Worm (Caenorhabditis elegans) whole organism, L2 larva: ENCODE data around the gene C17C3.6.
A peak's percentile ranks its signal among the peaks of the same experiment; 100 is the strongest.

ENCODE experiments used
- C34F6.9 ChIP-seq: fragments of 150-350 bp; optimal IDR thresholded peaks from 2 replicates; lab custom pipeline; 2014; ENCODE audit warnings: missing biosample characterization, missing genetic modification characterization
- R02D3.7 ChIP-seq: fragments of 150-350 bp; optimal IDR thresholded peaks from 2 replicates; lab custom pipeline; 2014; ENCODE audit warnings: missing biosample characterization, missing genetic modification characterization
- Y55F3AM.14 ChIP-seq: fragments of 200-800 bp; sonication (Bioruptor generic); optimal IDR thresholded peaks from 2 replicates; lab custom pipeline; 2018; ENCODE audit warnings: mild to moderate bottlenecking, missing genetic modification characterization, missing compliant biosample characterization
- alr-1 ChIP-seq: fragments of 150-350 bp; optimal IDR thresholded peaks from 2 replicates; lab custom pipeline; 2014; ENCODE audit warnings: missing biosample characterization, missing genetic modification characterization
- aly-2 ChIP-seq: fragments of 150-350 bp; optimal IDR thresholded peaks from 2 replicates; lab custom pipeline; 2014; ENCODE audit warnings: missing biosample characterization, missing genetic modification characterization
- ama-1 ChIP-seq: fragments of 150-350 bp; optimal IDR thresholded peaks from 2 replicates; lab custom pipeline; 2018; ENCODE audit warnings: inconsistent platforms
- blmp-1 ChIP-seq: sonication (generic microtip); optimal IDR thresholded peaks from 2 replicates; lab custom pipeline; 2017; ENCODE audit warnings: missing genetic modification characterization, mild to moderate bottlenecking, missing compliant biosample characterization, antibody characterized with exemption, moderate library complexity; ENCODE audit not compliant: insufficient read depth
- ceh-16 ChIP-seq: fragments of 150-350 bp; optimal IDR thresholded peaks from 2 replicates; lab custom pipeline; 2014; ENCODE audit warnings: missing biosample characterization, missing genetic modification characterization
- ceh-82 ChIP-seq: fragments of 150-350 bp; optimal IDR thresholded peaks from 2 replicates; lab custom pipeline; 2014; ENCODE audit warnings: missing biosample characterization, missing genetic modification characterization
- crh-2 ChIP-seq: sonication (generic microtip); optimal IDR thresholded peaks from 2 replicates; lab custom pipeline; 2017; ENCODE audit warnings: missing biosample characterization, missing genetic modification characterization
- dmd-4 ChIP-seq: sonication (generic microtip); optimal IDR thresholded peaks from 2 replicates; lab custom pipeline; 2017; ENCODE audit warnings: missing biosample characterization, missing genetic modification characterization
- elt-1 ChIP-seq: fragments of 150-350 bp; optimal IDR thresholded peaks from 2 replicates; lab custom pipeline; 2014; ENCODE audit warnings: missing biosample characterization, missing genetic modification characterization
- fos-1 ChIP-seq: fragments of 150-350 bp; optimal IDR thresholded peaks from 2 replicates; lab custom pipeline; 2014; ENCODE audit warnings: missing biosample characterization, missing genetic modification characterization
- gmeb-1 ChIP-seq: fragments of 150-350 bp; optimal IDR thresholded peaks from 2 replicates; lab custom pipeline; 2014; ENCODE audit warnings: missing biosample characterization, missing genetic modification characterization
- lin-11 ChIP-seq: fragments of 150-350 bp; sonication (generic microtip); optimal IDR thresholded peaks from 2 replicates; lab custom pipeline; 2014; ENCODE audit warnings: missing biosample characterization, missing genetic modification characterization, inconsistent platforms, mixed read lengths
- lin-13 ChIP-seq: fragments of 150-350 bp; optimal IDR thresholded peaks from 2 replicates; lab custom pipeline; 2014; ENCODE audit warnings: missing biosample characterization, missing genetic modification reagents, missing genetic modification characterization
- lsy-2 ChIP-seq, 2 experiments: fragments of 150-350 bp in 1 of 2; sonication (generic microtip) in 1 of 2; optimal IDR thresholded peaks; 2 replicates each; lab custom pipeline; 2014 to 2017; ENCODE audit warnings: missing biosample characterization in 2 of 2, missing genetic modification characterization in 2 of 2
- mab-5 ChIP-seq: fragments of 150-350 bp; optimal IDR thresholded peaks from 2 replicates; lab custom pipeline; 2014; ENCODE audit warnings: missing biosample characterization, missing genetic modification characterization
- mbf-1 ChIP-seq: sonication (generic microtip); optimal IDR thresholded peaks from 2 replicates; lab custom pipeline; 2017; ENCODE audit warnings: missing biosample characterization, missing genetic modification characterization
- mdl-1 ChIP-seq, 2 experiments: fragments of 150-350 bp in 1 of 2; sonication (generic microtip) in 1 of 2; optimal IDR thresholded peaks; 2 replicates each; lab custom pipeline; 2017; ENCODE audit warnings: missing biosample characterization in 2 of 2, missing genetic modification characterization in 2 of 2
- nhr-10 ChIP-seq: sonication (generic microtip); optimal IDR thresholded peaks from 2 replicates; lab custom pipeline; 2017; ENCODE audit warnings: missing biosample characterization, missing genetic modification characterization
- nhr-11 ChIP-seq: fragments of 150-350 bp; optimal IDR thresholded peaks from 2 replicates; lab custom pipeline; 2014; ENCODE audit warnings: missing biosample characterization, missing genetic modification characterization
- nhr-12 ChIP-seq: fragments of 150-350 bp; optimal IDR thresholded peaks from 2 replicates; lab custom pipeline; 2014; ENCODE audit warnings: missing biosample characterization, missing genetic modification characterization
- nhr-129 ChIP-seq: fragments of 150-350 bp; optimal IDR thresholded peaks from 2 replicates; lab custom pipeline; 2014; ENCODE audit warnings: missing biosample characterization, missing genetic modification characterization
- nhr-21 ChIP-seq: fragments of 150-350 bp; optimal IDR thresholded peaks from 2 replicates; lab custom pipeline; 2014; ENCODE audit warnings: missing biosample characterization, missing genetic modification characterization
- nhr-25 ChIP-seq: fragments of 150-350 bp; sonication (generic microtip); optimal IDR thresholded peaks from 3 replicates; lab custom pipeline; 2014; ENCODE audit warnings: missing biosample characterization, missing genetic modification characterization
- nhr-6 ChIP-seq: fragments of 150-350 bp; optimal IDR thresholded peaks from 2 replicates; lab custom pipeline; 2014; ENCODE audit warnings: missing biosample characterization, missing genetic modification characterization
- nhr-77 ChIP-seq: fragments of 150-350 bp; optimal IDR thresholded peaks from 2 replicates; lab custom pipeline; 2014; ENCODE audit warnings: missing biosample characterization, missing genetic modification characterization
- peb-1 ChIP-seq: fragments of 150-350 bp; optimal IDR thresholded peaks from 2 replicates; lab custom pipeline; 2014; ENCODE audit warnings: missing biosample characterization, missing genetic modification characterization
- sem-4 ChIP-seq: fragments of 150-350 bp; optimal IDR thresholded peaks from 2 replicates; lab custom pipeline; 2014; ENCODE audit warnings: missing biosample characterization, missing genetic modification reagents, missing genetic modification characterization
- sma-3 ChIP-seq: sonication (generic microtip); optimal IDR thresholded peaks from 2 replicates; lab custom pipeline; 2016; ENCODE audit warnings: missing genetic modification reagents, missing genetic modification characterization, missing compliant biosample characterization
- sma-9 ChIP-seq, 2 experiments: fragments of 150-350 bp in 1 of 2; sonication (generic microtip) in 1 of 2; optimal IDR thresholded peaks; 2 replicates each; lab custom pipeline; 2014 to 2016; ENCODE audit warnings: missing genetic modification characterization in 2 of 2, mild to moderate bottlenecking in 1 of 2, missing biosample characterization in 1 of 2, missing compliant biosample characterization in 1 of 2, missing genetic modification reagents in 1 of 2, moderate library complexity in 1 of 2
- snpc-4 ChIP-seq: fragments of 150-350 bp; optimal IDR thresholded peaks from 2 replicates; lab custom pipeline; 2014; ENCODE audit warnings: missing biosample characterization, missing genetic modification characterization
- unc-39 ChIP-seq: fragments of 150-350 bp; optimal IDR thresholded peaks from 2 replicates; lab custom pipeline; 2014; ENCODE audit warnings: missing biosample characterization, missing genetic modification characterization
- unc-55 ChIP-seq: fragments of 150-350 bp; sonication (generic microtip); optimal IDR thresholded peaks from 3 replicates; lab custom pipeline; 2014; ENCODE audit warnings: missing biosample characterization, missing genetic modification reagents, missing genetic modification characterization
- unc-62 ChIP-seq: fragments of 150-350 bp; optimal IDR thresholded peaks from 2 replicates; lab custom pipeline; 2014; ENCODE audit warnings: missing biosample characterization, missing genetic modification reagents, missing genetic modification characterization
- zag-1 ChIP-seq: fragments of 150-350 bp; optimal IDR thresholded peaks from 2 replicates; lab custom pipeline; 2014; ENCODE audit warnings: missing biosample characterization, missing genetic modification characterization
- ztf-1 ChIP-seq: fragments of 200-800 bp; sonication (Bioruptor generic); conservative IDR thresholded peaks from 2 replicates; pipeline ENCODE4 v1.3.6; 2022; ENCODE audit warnings: missing genetic modification characterization, missing compliant biosample characterization
- ztf-11 ChIP-seq: sonication (generic microtip); optimal IDR thresholded peaks from 2 replicates; lab custom pipeline; 2017; ENCODE audit warnings: missing biosample characterization, missing genetic modification characterization
- ztf-4 ChIP-seq: fragments of 150-350 bp; optimal IDR thresholded peaks from 2 replicates; lab custom pipeline; 2014; ENCODE audit warnings: missing biosample characterization, missing genetic modification characterization

C17C3.6 gene

DNA sequence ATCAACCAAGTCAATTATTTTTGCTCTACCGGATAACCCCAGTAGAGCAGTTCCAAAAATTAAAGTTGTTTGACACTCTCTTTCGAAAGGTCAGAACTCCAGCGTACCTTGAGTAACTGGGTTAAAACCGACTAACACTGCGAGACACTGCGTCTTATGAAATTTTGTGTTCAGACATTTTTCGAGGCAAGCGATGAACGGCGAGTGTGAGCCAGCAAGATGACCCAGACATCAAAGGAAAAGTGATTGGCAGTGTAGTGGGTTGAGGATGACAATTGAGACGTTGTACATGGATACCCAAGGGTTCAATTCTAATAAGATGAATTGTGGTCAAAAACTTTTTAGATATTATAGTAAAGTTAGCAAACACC, 5.7 kb upstream of the C17C3.6 start:
- TF ChIP-seq ztf-4 (tag; lab: Kevin White, UChicago) (no peak), sma-9 (GFP tag; optimal IDR thresholded peaks at IDR 0.05; lab: Kevin White, UChicago) (peak; percentile 76), sma-9 (tag; optimal IDR thresholded peaks at IDR 0.05; lab: Kevin White, UChicago) (no peak), snpc-4 (tag; lab: Kevin White, UChicago) (peak; percentile 98), gmeb-1 (tag; lab: Kevin White, UChicago) (peak; percentile 66), nhr-129 (tag; lab: Kevin White, UChicago) (peak; percentile 89), ztf-11 (no peak), fos-1 (tag; lab: Kevin White, UChicago) (peak; percentile 11), nhr-10 (peak; percentile 15), nhr-11 (no peak), peb-1 (tag; lab: Kevin White, UChicago) (no peak), nhr-6 (tag; lab: Kevin White, UChicago) (peak; percentile 16), lsy-2 (tag; optimal IDR thresholded peaks at IDR 0.05; lab: Kevin White, UChicago) (peak in 1 of 2 experiments; percentile 73), alr-1 (tag; lab: Kevin White, UChicago) (no peak), nhr-77 (peak; percentile 6), crh-2 (tag; lab: Kevin White, UChicago) (peak; percentile 60), lin-13 (GFP tag; lab: Kevin White, UChicago) (peak; percentile 27), sma-3 (GFP tag; lab: Kevin White, UChicago) (peak; percentile 66), C34F6.9 (tag; lab: Kevin White, UChicago) (no peak), ama-1 (lab: Kevin White, UChicago) (peak; percentile 93), nhr-21 (tag; lab: Kevin White, UChicago) (peak; percentile 85), nhr-25 (tag; lab: Kevin White, UChicago) (no peak)

DNA sequence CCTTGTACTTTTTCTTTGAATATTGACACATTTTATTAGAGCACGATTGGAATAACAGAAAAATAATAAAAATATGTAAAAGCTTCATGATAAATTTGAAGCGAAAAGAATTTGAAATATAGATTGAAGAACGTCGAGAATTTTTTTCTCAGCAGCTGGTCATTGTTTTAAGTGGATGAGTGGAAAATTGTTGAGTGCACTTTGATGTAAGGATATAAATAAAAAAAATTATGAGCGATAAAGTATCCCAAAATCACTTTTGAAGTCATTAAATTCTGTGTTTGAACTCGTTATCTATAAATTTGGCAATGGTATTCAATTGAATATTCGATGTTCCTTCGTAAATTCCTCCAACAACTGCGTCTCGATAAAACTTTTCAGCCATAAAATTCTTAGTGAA, 5.1 kb upstream of the C17C3.6 start, which contains the start of gene ins-13:
Gene ins-13, minus strand, starts transcription at position 101 of the 400 bp plus-strand sequence.
- TF ChIP-seq lin-11 (no peak), lsy-2 (tag; optimal IDR thresholded peaks at IDR 0.05; lab: Kevin White, UChicago) (no peak), nhr-129 (tag; lab: Kevin White, UChicago) (no peak), nhr-11 (no peak), sma-9 (GFP tag; optimal IDR thresholded peaks at IDR 0.05; lab: Kevin White, UChicago) (no peak), sma-9 (tag; optimal IDR thresholded peaks at IDR 0.05; lab: Kevin White, UChicago) (no peak), ceh-82 (no peak), C34F6.9 (tag; lab: Kevin White, UChicago) (no peak), Y55F3AM.14 (GFP tag; lab: Kevin White, UChicago) (no peak), mab-5 (no peak), dmd-4 (no peak), zag-1 (tag; lab: Kevin White, UChicago) (no peak), sma-3 (GFP tag; lab: Kevin White, UChicago) (no peak), nhr-25 (tag; lab: Kevin White, UChicago) (no peak), peb-1 (tag; lab: Kevin White, UChicago) (no peak), ztf-4 (tag; lab: Kevin White, UChicago) (no peak), mbf-1 (tag; lab: Kevin White, UChicago) (no peak), ztf-1 (no peak), elt-1 (no peak), crh-2 (tag; lab: Kevin White, UChicago) (no peak)
- TF ChIP-seq, all 48 proteins: peak for 0

DNA sequence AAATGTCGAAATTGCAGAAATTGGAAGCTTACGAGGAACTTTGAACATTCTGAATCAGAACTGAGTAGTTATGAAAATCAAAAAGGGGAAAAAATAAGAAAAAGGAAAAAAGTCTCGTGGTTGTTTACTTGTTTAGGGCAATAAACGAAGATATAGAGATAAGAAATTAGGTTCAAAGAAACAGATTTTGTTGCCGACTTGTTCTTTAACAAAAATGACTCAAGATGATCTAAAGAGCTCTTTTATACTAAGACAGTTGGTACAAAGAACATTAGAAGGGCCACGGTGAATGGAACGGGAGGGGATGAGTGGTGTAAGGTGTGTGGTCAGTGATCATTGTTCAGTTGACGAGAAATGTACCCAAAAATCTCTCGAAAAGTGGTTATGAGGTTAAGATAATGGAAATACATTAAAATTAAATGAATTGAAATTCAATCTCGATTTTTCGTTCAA, 2.4 kb upstream of the C17C3.6 start, which contains the start of gene acdh-2:
Gene acdh-2, minus strand, starts transcription at position 51 of the 453 bp plus-strand sequence.
- TF ChIP-seq R02D3.7 (no peak), snpc-4 (tag; lab: Kevin White, UChicago) (no peak), unc-62 (GFP tag; lab: Kevin White, UChicago) (no peak), sma-9 (GFP tag; optimal IDR thresholded peaks at IDR 0.05; lab: Kevin White, UChicago) (no peak), sma-9 (tag; optimal IDR thresholded peaks at IDR 0.05; lab: Kevin White, UChicago) (no peak), ztf-4 (tag; lab: Kevin White, UChicago) (no peak), nhr-129 (tag; lab: Kevin White, UChicago) (no peak), nhr-12 (tag; lab: Kevin White, UChicago) (no peak), fos-1 (tag; lab: Kevin White, UChicago) (no peak), nhr-77 (no peak), lin-13 (GFP tag; lab: Kevin White, UChicago) (no peak)

DNA sequence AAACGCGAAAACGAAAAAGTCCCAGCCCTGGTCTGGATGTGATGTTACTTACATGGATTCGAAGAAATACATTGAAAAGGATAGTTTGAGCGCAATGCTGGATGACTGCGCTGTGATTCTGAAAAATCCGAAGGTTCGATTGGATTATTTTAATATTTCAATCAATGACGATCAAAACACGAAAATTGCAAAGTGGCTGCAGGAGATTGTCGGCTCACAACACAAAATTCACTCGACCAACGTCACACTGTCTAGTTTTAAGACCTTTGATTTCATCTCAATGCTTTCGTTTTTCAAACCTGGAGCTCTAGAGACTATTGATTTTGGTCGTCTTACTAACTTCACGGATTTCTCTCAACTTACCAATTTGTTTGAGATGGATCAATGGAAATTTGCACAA, 1.7 kb downstream of the C17C3.6 start, which contains the start of gene C17C3.5:
Gene C17C3.5, plus strand, starts transcription at position 301 of the 400 bp plus-strand sequence.
- TF ChIP-seq alr-1 (tag; lab: Kevin White, UChicago): no peak

DNA sequence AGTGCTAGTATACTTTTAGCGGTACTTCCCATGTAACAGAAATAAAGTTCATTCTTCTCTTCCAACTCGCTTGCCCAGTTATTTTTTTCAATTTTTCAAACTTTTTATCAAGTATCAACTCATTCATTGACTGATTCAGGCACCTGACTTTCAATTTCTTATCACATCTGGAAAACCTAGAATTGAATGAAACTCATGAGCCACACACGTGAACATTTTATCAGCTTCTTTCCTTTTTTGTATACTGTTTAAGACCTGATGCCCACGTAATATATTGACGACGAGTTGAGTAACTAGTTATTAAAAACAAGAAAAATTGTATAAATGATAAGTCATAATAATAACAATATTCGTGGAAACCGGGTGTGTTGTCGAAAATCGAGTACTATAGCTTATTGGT, 3.7 kb downstream of the C17C3.6 start:
- TF ChIP-seq mab-5 (no peak), nhr-25 (tag; lab: Kevin White, UChicago) (no peak), ztf-11 (no peak), unc-62 (GFP tag; lab: Kevin White, UChicago) (no peak), fos-1 (tag; lab: Kevin White, UChicago) (peak; percentile 64), nhr-21 (tag; lab: Kevin White, UChicago) (no peak), unc-55 (GFP tag; lab: Kevin White, UChicago) (no peak), blmp-1 (no peak), mdl-1 (tag; optimal IDR thresholded peaks at IDR 0.05; lab: Kevin White, UChicago) (no peak), lsy-2 (tag; optimal IDR thresholded peaks at IDR 0.05; lab: Kevin White, UChicago) (no peak), ceh-16 (no peak), ceh-82 (no peak), lin-11 (no peak), sem-4 (tag; lab: Kevin White, UChicago) (no peak), unc-39 (tag; lab: Kevin White, UChicago) (no peak), crh-2 (tag; lab: Kevin White, UChicago) (peak; percentile 19), aly-2 (tag; lab: Kevin White, UChicago) (no peak), sma-9 (GFP tag; optimal IDR thresholded peaks at IDR 0.05; lab: Kevin White, UChicago) (peak; percentile 59), sma-9 (tag; optimal IDR thresholded peaks at IDR 0.05; lab: Kevin White, UChicago) (no peak), snpc-4 (tag; lab: Kevin White, UChicago) (no peak), gmeb-1 (tag; lab: Kevin White, UChicago) (no peak), lin-13 (GFP tag; lab: Kevin White, UChicago) (no peak), nhr-77 (no peak)
